Worm (Caenorhabditis elegans): ENCODE data around the gene srd-28.
A peak's percentile ranks its signal among the peaks of the same experiment; 100 is the strongest.

srd-28 gene

ce11 chrV:15298597-15298996, 48.2 kb downstream of the srd-28 start, which contains the start of gene cpr-3 (continued):
- TF ChIP-seq R02D3.7 (tag; optimal IDR thresholded peaks at IDR 0.05) = no peak
- TF ChIP-seq nhr-111 (GFP tag; optimal IDR thresholded peaks at IDR 0.05) = no peak
- TF ChIP-seq Y5F2A.4 (GFP tag; optimal IDR thresholded peaks at IDR 0.05) = no peak
- TF ChIP-seq nhr-6 (tag; optimal IDR thresholded peaks at IDR 0.05) = peak; percentile 99
- TF ChIP-seq gei-8 (GFP tag; optimal IDR thresholded peaks at IDR 0.05) = no peak
- TF ChIP-seq ztf-7 (tag; optimal IDR thresholded peaks at IDR 0.05) = peak; percentile 31
- TF ChIP-seq nhr-48 (tag; optimal IDR thresholded peaks at IDR 0.05) = peak; percentile 27
- TF ChIP-seq fos-1 (tag; optimal IDR thresholded peaks at IDR 0.05) = no peak
- TF ChIP-seq ceh-82 (tag; optimal IDR thresholded peaks at IDR 0.05) = no peak
- TF ChIP-seq nhr-28 (tag; optimal IDR thresholded peaks at IDR 0.05) = peak; percentile 98
- TF ChIP-seq F44E2.7 (GFP tag; IDR thresholded peaks at IDR 0.05) = no peak
- TF ChIP-seq aha-1 (tag) = no peak
- no peak for TF ChIP-seq mes-2 (tag; optimal IDR thresholded peaks at IDR 0.05; ENCODE audit: poor library complexity, severe bottlenecking)
- no peak for TF ChIP-seq zag-1 (tag; optimal IDR thresholded peaks at IDR 0.05)
- TF ChIP-seq D1046.2 (GFP tag; IDR thresholded peaks at IDR 0.05) = no peak
- TF ChIP-seq nhr-77 (tag; optimal IDR thresholded peaks at IDR 0.05) = peak; percentile 83
- TF ChIP-seq lin-38 (GFP tag; IDR thresholded peaks at IDR 0.05) = no peak
- no peak for TF ChIP-seq arid-1 (GFP tag; conservative IDR thresholded peaks at IDR 0.05)
- TF ChIP-seq vab-7 (GFP tag; IDR thresholded peaks at IDR 0.05) = no peak
- TF ChIP-seq pqm-1 (tag; optimal IDR thresholded peaks at IDR 0.05) = peak; percentile 99
- no peak for TF ChIP-seq egl-43 (GFP tag; IDR thresholded peaks at IDR 0.05)
- TF ChIP-seq daf-16 (GFP tag; optimal IDR thresholded peaks at IDR 0.05) = no peak
- TF ChIP-seq daf-16 (tag; optimal IDR thresholded peaks at IDR 0.05) = peak; percentile 85
- no peak for TF ChIP-seq Y105C5A.15 (GFP tag; IDR thresholded peaks at IDR 0.05)
